Worm (Caenorhabditis elegans) whole organism, L4 larva: ENCODE results near the gene srbc-38.

Source experiments
- F26F4.8 ChIP-seq: fragments of 200-800 bp; sonication (Bioruptor generic); conservative IDR thresholded peaks from 2 replicates; pipeline ENCODE4 v1.3.6; 2022; ENCODE audit warnings: missing genetic modification characterization, missing compliant biosample characterization
- F37D6.2 ChIP-seq: sonication (generic microtip); optimal IDR thresholded peaks from 2 replicates; lab custom pipeline; 2016; ENCODE audit warnings: mild to moderate bottlenecking, missing genetic modification characterization, missing compliant biosample characterization
- F44E2.7 ChIP-seq: fragments of 200-800 bp; sonication (Bioruptor generic); IDR thresholded peaks from 2 replicates; pipeline ENCODE4 v2.1.2; 2022; ENCODE audit warnings: missing genetic modification characterization, missing compliant biosample characterization
- T26A8.4 ChIP-seq: fragments of 200-800 bp; sonication (Bioruptor generic); IDR thresholded peaks from 2 replicates; pipeline ENCODE4 v1.3.6; 2022; ENCODE audit warnings: missing genetic modification characterization, missing compliant biosample characterization
- aha-1 ChIP-seq: fragments of 150-350 bp; peaks from one replicate; lab custom pipeline; 2014; ENCODE audit warnings: missing biosample characterization, missing genetic modification characterization
- ama-1 ChIP-seq: fragments of 150-350 bp; optimal IDR thresholded peaks from 2 replicates; lab custom pipeline; 2014; ENCODE audit warnings: inconsistent platforms, mixed read lengths
- arid-1 ChIP-seq: fragments of 200-800 bp; sonication (Bioruptor generic); conservative IDR thresholded peaks from 2 replicates; pipeline ENCODE4 v1.3.6; 2022; ENCODE audit warnings: missing genetic modification reagents, missing genetic modification characterization, missing compliant biosample characterization
- attf-4 ChIP-seq: sonication (generic microtip); optimal IDR thresholded peaks from 3 replicates; lab custom pipeline; 2017; ENCODE audit warnings: missing biosample characterization, missing genetic modification characterization
- ceh-28 ChIP-seq: fragments of 150-350 bp; optimal IDR thresholded peaks from 2 replicates; lab custom pipeline; 2014; ENCODE audit warnings: missing biosample characterization, missing genetic modification reagents, missing genetic modification characterization
- cey-2 ChIP-seq: sonication (generic microtip); optimal IDR thresholded peaks from 3 replicates; lab custom pipeline; 2017; ENCODE audit warnings: missing genetic modification characterization, mild to moderate bottlenecking, missing compliant biosample characterization, antibody characterized with exemption, borderline replicate concordance; ENCODE audit not compliant: insufficient read depth
- daf-16 ChIP-seq, 3 experiments: sonication (generic microtip); optimal IDR thresholded peaks; 2 replicates each; lab custom pipeline; 2016 to 2017; ENCODE audit warnings: missing genetic modification characterization in 3 of 3, missing genetic modification reagents in 3 of 3, mild to moderate bottlenecking in 2 of 3, missing compliant biosample characterization in 2 of 3, missing biosample characterization in 1 of 3, moderate library complexity in 1 of 3
- dmd-6 ChIP-seq: fragments of 200-800 bp; sonication (Bioruptor generic); IDR thresholded peaks from 2 replicates; pipeline ENCODE4 v1.3.6; 2022; ENCODE audit warnings: missing genetic modification reagents, missing genetic modification characterization, missing compliant biosample characterization
- dmd-8 ChIP-seq: fragments of 200-800 bp; sonication (Bioruptor generic); IDR thresholded peaks from 2 replicates; pipeline ENCODE4 v1.3.6; 2022; ENCODE audit warnings: missing genetic modification characterization, missing compliant biosample characterization
- dmd-9 ChIP-seq: fragments of 200-800 bp; sonication (Bioruptor generic); IDR thresholded peaks from 2 replicates; pipeline ENCODE4 v1.3.6; 2022; ENCODE audit warnings: missing genetic modification reagents, missing genetic modification characterization, missing compliant biosample characterization
- duxl-1 ChIP-seq: sonication (generic microtip); optimal IDR thresholded peaks from 2 replicates; lab custom pipeline; 2016; ENCODE audit warnings: mild to moderate bottlenecking, missing genetic modification characterization, moderate library complexity, missing compliant biosample characterization; ENCODE audit not compliant: poor library complexity
- dve-1 ChIP-seq: sonication (generic microtip); optimal IDR thresholded peaks from 2 replicates; lab custom pipeline; 2017; ENCODE audit warnings: antibody characterized with exemption, mild to moderate bottlenecking, missing genetic modification characterization, missing compliant biosample characterization; ENCODE audit not compliant: insufficient read depth
- fkh-10 ChIP-seq: fragments of 150-350 bp; optimal IDR thresholded peaks from 2 replicates; lab custom pipeline; 2014; ENCODE audit warnings: missing biosample characterization, missing genetic modification reagents, missing genetic modification characterization
- fos-1 ChIP-seq: fragments of 150-350 bp; optimal IDR thresholded peaks from 2 replicates; lab custom pipeline; 2014; ENCODE audit warnings: missing biosample characterization, missing genetic modification characterization
- hif-1 ChIP-seq, 2 experiments: sonication (generic microtip); optimal IDR thresholded peaks; 2 replicates each; lab custom pipeline; 2016 to 2017; ENCODE audit warnings: missing compliant biosample characterization in 2 of 2, missing genetic modification characterization in 2 of 2, missing genetic modification reagents in 2 of 2, missing genotype in 2 of 2, mild to moderate bottlenecking in 1 of 2
- hlh-11 ChIP-seq: fragments of 200-800 bp; sonication (Bioruptor generic); optimal IDR thresholded peaks from 2 replicates; lab custom pipeline; 2018; ENCODE audit warnings: mild to moderate bottlenecking, missing genetic modification characterization, missing compliant biosample characterization
- hlh-30 ChIP-seq: sonication (generic microtip); optimal IDR thresholded peaks from 2 replicates; lab custom pipeline; 2017; ENCODE audit warnings: antibody characterized with exemption, mild to moderate bottlenecking, missing genetic modification characterization, missing compliant biosample characterization; ENCODE audit not compliant: insufficient read depth
- lim-7 ChIP-seq: fragments of 200-800 bp; sonication (Bioruptor generic); IDR thresholded peaks from 2 replicates; pipeline ENCODE4 v1.3.6; 2022; ENCODE audit warnings: missing genetic modification characterization, missing compliant biosample characterization
- lin-15B ChIP-seq: fragments of 150-350 bp; sonication (generic microtip); optimal IDR thresholded peaks from 3 replicates; lab custom pipeline; 2014; ENCODE audit warnings: missing biosample characterization, missing genetic modification characterization
- lin-29 ChIP-seq: fragments of 200-800 bp; sonication (Bioruptor generic); IDR thresholded peaks from 2 replicates; pipeline ENCODE4 v1.3.6; 2022; ENCODE audit warnings: missing genetic modification reagents, missing genetic modification characterization, missing compliant biosample characterization
- lin-38 ChIP-seq: fragments of 200-800 bp; sonication (Bioruptor generic); IDR thresholded peaks from 2 replicates; pipeline ENCODE4 v1.3.6; 2022; ENCODE audit warnings: missing genetic modification reagents, missing genetic modification characterization, missing compliant biosample characterization
- lin-39 ChIP-seq: fragments of 150-350 bp; optimal IDR thresholded peaks from 2 replicates; lab custom pipeline; 2014; ENCODE audit warnings: missing biosample characterization, missing genetic modification reagents, missing genetic modification characterization
- lsy-2 ChIP-seq, 2 experiments: fragments of 150-350 bp in 1 of 2; sonication (generic microtip) in 1 of 2; optimal IDR thresholded peaks; 2 replicates each; lab custom pipeline; 2014 to 2017; ENCODE audit warnings: missing biosample characterization in 2 of 2, missing genetic modification characterization in 2 of 2
- madf-9 ChIP-seq: fragments of 200-800 bp; sonication (Bioruptor generic); conservative IDR thresholded peaks from 2 replicates; pipeline ENCODE4 v1.3.6; 2022; ENCODE audit warnings: missing genetic modification reagents, missing genetic modification characterization, missing compliant biosample characterization
- mdl-1 ChIP-seq, 2 experiments: fragments of 150-350 bp in 1 of 2; sonication (generic microtip) in 1 of 2; optimal IDR thresholded peaks; 2 replicates each; lab custom pipeline; 2014 to 2017; ENCODE audit warnings: missing biosample characterization in 2 of 2, missing genetic modification characterization in 2 of 2
- mdt-29 ChIP-seq: fragments of 200-800 bp; sonication (Bioruptor generic); IDR thresholded peaks from 2 replicates; pipeline ENCODE4 v1.3.6; 2022; ENCODE audit warnings: missing genetic modification reagents, missing genetic modification characterization, missing compliant biosample characterization
- mep-1 ChIP-seq: fragments of 150-350 bp; sonication (generic microtip); optimal IDR thresholded peaks from 3 replicates; lab custom pipeline; 2014; ENCODE audit warnings: missing biosample characterization, missing genetic modification characterization
- mes-2 ChIP-seq: sonication (generic microtip); optimal IDR thresholded peaks from 2 replicates; lab custom pipeline; 2016; ENCODE audit warnings: missing genotype, mild to moderate bottlenecking, missing genetic modification characterization, missing compliant biosample characterization; ENCODE audit not compliant: poor library complexity, severe bottlenecking
- nhr-41 ChIP-seq: fragments of 200-800 bp; sonication (Bioruptor generic); IDR thresholded peaks from 2 replicates; pipeline ENCODE4 v1.3.6; 2022; ENCODE audit warnings: missing genetic modification reagents, missing genetic modification characterization, missing compliant biosample characterization
- nhr-42 ChIP-seq: fragments of 200-800 bp; sonication (Bioruptor generic); IDR thresholded peaks from 2 replicates; pipeline ENCODE4 v1.3.6; 2022; ENCODE audit warnings: missing genetic modification characterization, missing compliant biosample characterization
- nhr-6 ChIP-seq: fragments of 150-350 bp; optimal IDR thresholded peaks from 2 replicates; lab custom pipeline; 2014; ENCODE audit warnings: missing biosample characterization, missing genetic modification characterization
- rbr-2 ChIP-seq: sonication (generic microtip); optimal IDR thresholded peaks from 2 replicates; lab custom pipeline; 2016; ENCODE audit warnings: missing genotype, missing genetic modification characterization, missing compliant biosample characterization
- set-16 ChIP-seq: fragments of 200-800 bp; sonication (Bioruptor generic); IDR thresholded peaks from 2 replicates; pipeline ENCODE4 v1.3.6; 2022; ENCODE audit warnings: missing genetic modification reagents, missing genetic modification characterization, missing compliant biosample characterization
- skn-1 ChIP-seq: fragments of 150-350 bp; optimal IDR thresholded peaks from 2 replicates; lab custom pipeline; 2014; ENCODE audit warnings: missing biosample characterization, missing genetic modification characterization
- tag-97 ChIP-seq: fragments of 200-800 bp; sonication (Bioruptor generic); IDR thresholded peaks from 2 replicates; pipeline ENCODE4 v1.3.6; 2022; ENCODE audit warnings: missing genetic modification characterization, missing compliant biosample characterization
- unc-39 ChIP-seq: sonication (generic microtip); optimal IDR thresholded peaks from 2 replicates; lab custom pipeline; 2017; ENCODE audit warnings: missing biosample characterization, missing genetic modification characterization
- unc-62 ChIP-seq, 3 experiments: fragments of 150-350 bp in 1 of 3; sonication (generic microtip); optimal IDR thresholded peaks in 2 of 3; peaks in 1 of 3; 1 replicate in 1 of 3; 2 replicates in 2 of 3; lab custom pipeline; 2014 to 2017; ENCODE audit warnings: missing biosample characterization in 3 of 3, missing genetic modification characterization in 3 of 3, missing genetic modification reagents in 3 of 3, missing genotype in 1 of 3
- zfp-2 ChIP-seq: sonication (generic microtip); optimal IDR thresholded peaks from 2 replicates; lab custom pipeline; 2016; ENCODE audit warnings: mild to moderate bottlenecking, missing genetic modification characterization, missing compliant biosample characterization
- zip-2 ChIP-seq: fragments of 150-350 bp; optimal IDR thresholded peaks from 2 replicates; lab custom pipeline; 2014; ENCODE audit warnings: missing biosample characterization, missing genetic modification characterization

Gene srbc-38

DNA sequence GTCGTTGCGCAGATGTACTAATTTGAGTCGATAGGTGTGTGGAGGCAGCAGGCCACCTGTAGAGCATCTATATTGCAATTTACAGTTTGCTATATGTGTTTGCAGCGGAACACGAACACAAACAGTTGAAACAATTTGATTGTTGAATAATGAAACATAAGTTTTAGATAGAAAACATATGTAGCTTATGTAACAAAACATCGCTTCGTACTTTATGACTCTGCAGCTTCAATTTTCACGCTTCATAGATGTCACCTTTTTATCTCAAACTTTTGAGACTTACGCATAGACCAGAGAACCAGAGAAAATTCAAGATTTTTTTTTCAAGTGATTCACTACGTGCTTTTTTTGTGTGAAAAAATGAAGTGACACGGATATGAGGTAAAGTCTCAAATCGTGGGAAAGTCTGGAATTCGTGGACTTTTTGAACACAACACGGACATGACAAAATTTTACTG lies 16.9 kb downstream of the srbc-38 start, which contains the start of gene fbxb-72 (continued):
- TF ChIP-seq mep-1 (tag; lab: Kevin White, UChicago) (peak; percentile 96), mdt-29 (GFP tag; lab: Robert Waterston, UW) (peak; percentile 32; the same call in 1 of the 2 replicates), lin-29 (GFP tag; lab: Robert Waterston, UW) (no peak; the same call in 1 of the 2 replicates), lsy-2 (tag; optimal IDR thresholded peaks at IDR 0.05; lab: Kevin White, UChicago) (peak; percentile 76 to 84), unc-39 (tag; lab: Kevin White, UChicago) (no peak), F44E2.7 (GFP tag; lab: Robert Waterston, UW) (no peak), fos-1 (tag; lab: Kevin White, UChicago) (no peak), madf-9 (GFP tag; lab: Robert Waterston, UW) (no peak), F26F4.8 (GFP tag; lab: Robert Waterston, UW) (no peak), lin-15B (tag; lab: Kevin White, UChicago) (no peak), zfp-2 (tag; lab: Kevin White, UChicago) (no peak), nhr-42 (peak; percentile 89), lin-38 (GFP tag; lab: Robert Waterston, UW) (peak; percentile 58), skn-1 (no peak), attf-4 (no peak), daf-16 (GFP tag; optimal IDR thresholded peaks at IDR 0.05; lab: Kevin White, UChicago) (peak; percentile 41 to 93), daf-16 (tag; optimal IDR thresholded peaks at IDR 0.05; lab: Kevin White, UChicago) (peak; percentile 89), F37D6.2 (no peak), tag-97 (GFP tag; lab: Robert Waterston, UW) (no peak)

DNA sequence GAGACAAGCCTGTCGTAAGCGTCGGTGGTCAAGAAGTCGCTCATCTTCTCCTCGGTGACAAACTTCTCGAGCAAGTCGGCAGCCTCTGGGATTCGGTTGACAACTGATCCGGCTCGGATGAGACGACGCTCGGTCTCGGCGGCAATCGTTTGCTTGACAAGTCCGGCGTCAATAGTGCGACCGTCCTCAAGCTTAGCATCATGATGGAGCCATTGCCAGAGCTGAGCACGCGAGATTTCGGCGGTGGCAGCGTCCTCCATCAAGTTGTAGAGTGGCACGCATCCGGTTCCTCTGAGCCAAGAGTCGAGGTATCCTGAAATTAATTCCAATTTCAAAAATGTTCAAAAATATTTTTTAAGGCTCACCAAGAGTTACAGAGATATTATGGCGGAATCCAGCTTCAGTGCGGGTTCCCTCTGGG lies 17.5 kb downstream of the srbc-38 start:
- TF ChIP-seq dmd-9 (0 out of 2 replicates have a peak, but pooled peaks have one; percentile 31), set-16 (peak; percentile 87), dmd-6 (no peak), rbr-2 (tag; lab: Kevin White, UChicago) (no peak), lsy-2 (tag; optimal IDR thresholded peaks at IDR 0.05; lab: Kevin White, UChicago) (peak in 1 of 2 experiments; percentile 11), lim-7 (0 out of 2 replicates have a peak, but pooled peaks have one; percentile 26), ceh-28 (no peak), aha-1 (peak; percentile 92)

DNA sequence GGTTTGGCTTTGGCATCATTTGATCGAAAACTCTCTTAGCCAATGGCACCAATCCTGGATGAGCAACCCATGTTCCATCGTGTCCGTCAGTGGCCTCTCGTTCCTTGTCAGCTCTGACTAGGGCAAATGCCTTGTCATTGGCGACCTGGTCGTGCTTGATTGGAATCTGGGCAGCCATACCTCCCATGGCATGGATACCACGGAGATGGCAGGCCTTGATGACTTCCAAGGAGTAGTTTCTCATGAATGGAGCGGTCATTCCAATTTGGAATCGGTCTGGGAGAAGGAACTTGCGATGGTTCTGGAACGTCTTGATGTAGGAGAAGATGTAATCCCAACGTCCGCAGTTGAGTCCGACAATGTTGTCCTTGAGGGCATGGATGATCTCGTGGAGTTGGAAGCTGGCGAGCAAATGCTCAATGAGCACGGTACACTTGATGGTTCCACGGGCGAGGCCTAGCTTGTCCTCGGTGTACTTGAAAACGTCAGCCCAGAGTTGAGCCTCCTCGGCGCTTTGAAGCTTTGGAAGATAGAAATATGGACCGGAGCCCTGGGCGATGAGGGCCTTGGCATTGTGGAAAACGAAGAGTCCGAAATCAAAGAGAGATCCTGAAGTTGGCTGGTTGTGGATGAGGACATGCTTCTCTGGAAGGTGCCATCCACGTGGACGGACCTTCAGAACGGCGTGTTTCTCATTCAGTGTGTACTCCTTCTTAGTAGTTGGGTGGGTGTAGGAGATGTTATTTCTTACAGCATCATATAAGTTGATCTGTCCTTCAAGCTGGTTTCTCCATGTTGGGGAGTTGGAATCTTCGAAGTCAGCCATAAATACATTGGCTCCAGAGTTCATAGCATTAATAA lies 18.2 kb downstream of the srbc-38 start:
- TF ChIP-seq duxl-1 (tag; lab: Kevin White, UChicago) = peak; percentile 54
- TF ChIP-seq mes-2 (tag; lab: Kevin White, UChicago) = peak; percentile 62
- no peak for TF ChIP-seq rbr-2 (tag; lab: Kevin White, UChicago)
- TF ChIP-seq fkh-10 = no peak
- peak; percentile 81 for TF ChIP-seq aha-1
- TF ChIP-seq arid-1 (GFP tag; lab: Robert Waterston, UW) = 0 out of 2 replicates have a peak, but pooled peaks have one; percentile 12
- TF ChIP-seq mdl-1 (tag; optimal IDR thresholded peaks at IDR 0.05; lab: Kevin White, UChicago) = peak in 1 of 2 experiments; percentile 4
- no peak for TF ChIP-seq zip-2
- TF ChIP-seq hif-1 (tag; optimal IDR thresholded peaks at IDR 0.05; lab: Kevin White, UChicago) = peak in 1 of 2 experiments; percentile 5
- no peak for TF ChIP-seq set-16
- TF ChIP-seq unc-62 (GFP tag; optimal IDR thresholded peaks at IDR 0.05 in 1 of 2; lab: Kevin White, UChicago) = peak in 1 of 2 experiments; percentile 90
- no peak for TF ChIP-seq unc-62 (tag; optimal IDR thresholded peaks at IDR 0.05; lab: Kevin White, UChicago)
- no peak for TF ChIP-seq lin-39 (tag; lab: Kevin White, UChicago)
- no peak for TF ChIP-seq nhr-41 (GFP tag; lab: Robert Waterston, UW)
- TF ChIP-seq daf-16 (GFP tag; optimal IDR thresholded peaks at IDR 0.05; lab: Kevin White, UChicago) = peak in 1 of 2 experiments; percentile 8
- peak; percentile 4 for TF ChIP-seq daf-16 (tag; optimal IDR thresholded peaks at IDR 0.05; lab: Kevin White, UChicago)
- peak; percentile 96 for TF ChIP-seq ama-1
- peak; percentile 3 for TF ChIP-seq hlh-30 (tag; lab: Kevin White, UChicago)
- no peak for TF ChIP-seq hlh-11
- peak in 1 of 2 experiments; percentile 20 for TF ChIP-seq lsy-2 (tag; optimal IDR thresholded peaks at IDR 0.05; lab: Kevin White, UChicago)
- TF ChIP-seq cey-2 (tag; lab: Kevin White, UChicago) = no peak
- peak; percentile 5 for TF ChIP-seq T26A8.4
- 0 out of 2 replicates have a peak, but pooled peaks have one; percentile 2 for TF ChIP-seq F44E2.7 (GFP tag; lab: Robert Waterston, UW)
- TF ChIP-seq nhr-6 (tag; lab: Kevin White, UChicago) = peak; percentile 49
- no peak for TF ChIP-seq dmd-9
- peak; percentile 65; the same call in 1 of the 2 replicates for TF ChIP-seq dmd-8 (GFP tag; lab: Robert Waterston, UW)
- TF ChIP-seq dve-1 (tag; lab: Kevin White, UChicago) = peak; percentile 12
- TF ChIP-seq, all 104 proteins: peak for 16
